Worm (Caenorhabditis elegans) whole organism, L3 larva: Measurements from ENCODE around the gene cat-4.
A peak's percentile ranks its signal among the peaks of the same experiment; 100 is the strongest.

Experiments
- ZK546.5 ChIP-seq: sonication (generic microtip); optimal IDR thresholded peaks from 2 replicates; lab custom pipeline; 2017; ENCODE audit warnings: missing biosample characterization, missing genetic modification characterization
- ama-1 ChIP-seq: fragments of 150-350 bp; optimal IDR thresholded peaks from 2 replicates; lab custom pipeline; 2018
- ceh-28 ChIP-seq: fragments of 150-350 bp; optimal IDR thresholded peaks from 2 replicates; lab custom pipeline; 2014; ENCODE audit warnings: missing biosample characterization, missing genetic modification reagents, missing genetic modification characterization
- ceh-82 ChIP-seq: fragments of 150-350 bp; optimal IDR thresholded peaks from 2 replicates; lab custom pipeline; 2014; ENCODE audit warnings: missing biosample characterization, missing genetic modification characterization
- ceh-9 ChIP-seq: sonication (generic microtip); optimal IDR thresholded peaks from 2 replicates; lab custom pipeline; 2018; ENCODE audit warnings: missing biosample characterization, missing genetic modification characterization
- daf-12 ChIP-seq: fragments of 150-350 bp; optimal IDR thresholded peaks from 2 replicates; lab custom pipeline; 2014; ENCODE audit warnings: missing biosample characterization, missing genetic modification reagents, missing genetic modification characterization
- elt-1 ChIP-seq: fragments of 150-350 bp; optimal IDR thresholded peaks from 2 replicates; lab custom pipeline; 2014; ENCODE audit warnings: missing biosample characterization, missing genetic modification characterization
- elt-2 ChIP-seq: sonication (generic microtip); optimal IDR thresholded peaks from 2 replicates; lab custom pipeline; 2016; ENCODE audit warnings: missing genetic modification reagents, mild to moderate bottlenecking, missing genetic modification characterization, missing compliant biosample characterization
- elt-3 ChIP-seq, 3 experiments: fragments of 150-350 bp in 1 of 3; sonication (generic microtip) in 2 of 3; optimal IDR thresholded peaks; 2 replicates in 2 of 3; 4 replicates in 1 of 3; lab custom pipeline; 2014 to 2017; ENCODE audit warnings: missing biosample characterization in 3 of 3, missing genetic modification characterization in 3 of 3
- eor-1 ChIP-seq, 2 experiments: fragments of 150-350 bp; optimal IDR thresholded peaks; 2 replicates each; lab custom pipeline; 2014 to 2018; ENCODE audit warnings: missing biosample characterization in 2 of 2, missing genetic modification characterization in 2 of 2
- fkh-10 ChIP-seq: sonication (generic microtip); optimal IDR thresholded peaks from 2 replicates; lab custom pipeline; 2017; ENCODE audit warnings: missing biosample characterization, missing genetic modification reagents, missing genetic modification characterization
- fkh-2 ChIP-seq: fragments of 150-350 bp; optimal IDR thresholded peaks from 2 replicates; lab custom pipeline; 2014; ENCODE audit warnings: missing biosample characterization, missing genetic modification reagents, missing genetic modification characterization
- fos-1 ChIP-seq: fragments of 150-350 bp; optimal IDR thresholded peaks from 2 replicates; lab custom pipeline; 2014; ENCODE audit warnings: missing biosample characterization, missing genetic modification characterization
- hmg-11 ChIP-seq: sonication (generic microtip); optimal IDR thresholded peaks from 2 replicates; lab custom pipeline; 2016; ENCODE audit warnings: missing genetic modification characterization, missing compliant biosample characterization
- jun-1 ChIP-seq: fragments of 150-350 bp; optimal IDR thresholded peaks from 2 replicates; lab custom pipeline; 2014; ENCODE audit warnings: missing biosample characterization, missing genetic modification reagents, missing genetic modification characterization
- lin-15B ChIP-seq: fragments of 150-350 bp; optimal IDR thresholded peaks from 2 replicates; lab custom pipeline; 2014; ENCODE audit warnings: missing biosample characterization, missing genetic modification characterization
- lin-39 ChIP-seq: fragments of 150-350 bp; optimal IDR thresholded peaks from 2 replicates; lab custom pipeline; 2018; ENCODE audit warnings: missing biosample characterization, missing genetic modification reagents, missing genetic modification characterization
- mdl-1 ChIP-seq: fragments of 150-350 bp; optimal IDR thresholded peaks from 2 replicates; lab custom pipeline; 2014; ENCODE audit warnings: missing biosample characterization, missing genetic modification characterization
- mml-1 ChIP-seq: fragments of 150-350 bp; sonication (generic microtip); optimal IDR thresholded peaks from 3 replicates; lab custom pipeline; 2014; ENCODE audit warnings: missing biosample characterization, missing genetic modification characterization
- nhr-11 ChIP-seq: fragments of 150-350 bp; optimal IDR thresholded peaks from 2 replicates; lab custom pipeline; 2014; ENCODE audit warnings: missing biosample characterization, missing genetic modification characterization
- nhr-23 ChIP-seq: fragments of 150-350 bp; optimal IDR thresholded peaks from 2 replicates; lab custom pipeline; 2014; ENCODE audit warnings: missing biosample characterization, missing genetic modification reagents, missing genetic modification characterization
- nhr-237 ChIP-seq: fragments of 150-350 bp; optimal IDR thresholded peaks from 2 replicates; lab custom pipeline; 2014; ENCODE audit warnings: missing biosample characterization, missing genetic modification characterization
- nhr-25 ChIP-seq: sonication (generic microtip); optimal IDR thresholded peaks from 2 replicates; lab custom pipeline; 2017; ENCODE audit warnings: missing biosample characterization, missing genetic modification characterization
- nhr-28 ChIP-seq: fragments of 150-350 bp; optimal IDR thresholded peaks from 2 replicates; lab custom pipeline; 2014; ENCODE audit warnings: missing biosample characterization, missing genetic modification characterization
- nhr-43 ChIP-seq: sonication (generic microtip); optimal IDR thresholded peaks from 2 replicates; lab custom pipeline; 2016; ENCODE audit warnings: mild to moderate bottlenecking, missing genetic modification characterization, missing compliant biosample characterization; ENCODE audit not compliant: poor library complexity, severe bottlenecking
- nhr-67 ChIP-seq: fragments of 150-350 bp; optimal IDR thresholded peaks from 2 replicates; lab custom pipeline; 2014; ENCODE audit warnings: missing biosample characterization, missing genetic modification characterization
- nhr-77 ChIP-seq: fragments of 150-350 bp; optimal IDR thresholded peaks from 2 replicates; lab custom pipeline; 2014; ENCODE audit warnings: missing biosample characterization, missing genetic modification characterization
- pqm-1 ChIP-seq: fragments of 150-350 bp; optimal IDR thresholded peaks from 2 replicates; lab custom pipeline; 2017; ENCODE audit warnings: missing biosample characterization, missing genetic modification characterization, inconsistent platforms
- sea-2 ChIP-seq: fragments of 150-350 bp; sonication (generic microtip); optimal IDR thresholded peaks from 4 replicates; lab custom pipeline; 2014; ENCODE audit warnings: missing biosample characterization, missing genetic modification reagents, missing genetic modification characterization
- snpc-4 ChIP-seq: fragments of 150-350 bp; optimal IDR thresholded peaks from 2 replicates; lab custom pipeline; 2014; ENCODE audit warnings: missing biosample characterization, missing genetic modification characterization
- tbx-2 ChIP-seq: sonication (generic microtip); optimal IDR thresholded peaks from 2 replicates; lab custom pipeline; 2016; ENCODE audit warnings: mild to moderate bottlenecking, missing genetic modification characterization, missing compliant biosample characterization
- unc-62 ChIP-seq: fragments of 150-350 bp; sonication (generic microtip); optimal IDR thresholded peaks from 4 replicates; lab custom pipeline; 2014; ENCODE audit warnings: missing biosample characterization, missing genetic modification reagents, missing genetic modification characterization
- ztf-11 ChIP-seq: fragments of 150-350 bp; optimal IDR thresholded peaks from 2 replicates; lab custom pipeline; 2014; ENCODE audit warnings: missing biosample characterization, missing genetic modification characterization
- ztf-4 ChIP-seq: fragments of 150-350 bp; optimal IDR thresholded peaks from 2 replicates; lab custom pipeline; 2014; ENCODE audit warnings: missing biosample characterization, missing genetic modification characterization

cat-4 gene

ce11 chrV:10539114-10539513, 25.6 kb upstream of the cat-4 start, which contains the start of gene F25D1.8:
Gene F25D1.8, plus strand, starts transcription at chrV:10539414.
- no peak for TF ChIP-seq nhr-43 (tag; lab: Kevin White, UChicago)
- TF ChIP-seq pqm-1: peak; percentile 21
- TF ChIP-seq, all 47 proteins: peak for 1

DNA sequence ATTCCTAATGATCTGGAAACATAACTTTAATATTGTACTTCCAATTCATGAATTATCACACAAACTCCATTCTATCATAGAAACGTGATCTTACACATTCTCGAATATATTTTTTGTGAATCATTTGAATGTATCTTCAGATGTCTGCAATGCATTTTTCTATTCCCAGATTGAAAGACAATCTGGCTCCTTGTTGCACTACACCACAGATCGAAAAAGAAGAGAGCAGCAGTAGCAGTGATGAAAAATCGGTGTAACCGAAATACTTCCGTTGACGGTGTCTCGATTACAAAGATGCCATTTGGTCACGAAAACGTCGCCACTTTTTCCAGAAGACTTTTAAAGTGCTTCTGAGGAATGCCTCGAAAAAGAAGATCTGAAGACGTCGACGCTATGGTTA, 24.7 kb upstream of the cat-4 start, which contains the start of gene degt-1:
Gene degt-1, plus strand, starts transcription at position 301 of the 400 bp plus-strand sequence.
- TF ChIP-seq lin-39 (tag; lab: Kevin White, UChicago): no peak
- no peak for TF ChIP-seq snpc-4 (tag; lab: Kevin White, UChicago)
- no peak for TF ChIP-seq ZK546.5 (tag; lab: Kevin White, UChicago)
- TF ChIP-seq elt-3 (tag; optimal IDR thresholded peaks at IDR 0.05; lab: Kevin White, UChicago): no peak
- TF ChIP-seq ama-1: no peak
- TF ChIP-seq nhr-25 (tag; lab: Kevin White, UChicago): no peak
- TF ChIP-seq nhr-67 (tag; lab: Kevin White, UChicago): no peak
- no peak for TF ChIP-seq daf-12 (tag; lab: Kevin White, UChicago)
- no peak for TF ChIP-seq fos-1 (tag; lab: Kevin White, UChicago)
- no peak for TF ChIP-seq ceh-9 (tag; lab: Kevin White, UChicago)
- no peak for TF ChIP-seq ztf-4 (tag; lab: Kevin White, UChicago)
- no peak for TF ChIP-seq fkh-2 (tag; lab: Kevin White, UChicago)

DNA sequence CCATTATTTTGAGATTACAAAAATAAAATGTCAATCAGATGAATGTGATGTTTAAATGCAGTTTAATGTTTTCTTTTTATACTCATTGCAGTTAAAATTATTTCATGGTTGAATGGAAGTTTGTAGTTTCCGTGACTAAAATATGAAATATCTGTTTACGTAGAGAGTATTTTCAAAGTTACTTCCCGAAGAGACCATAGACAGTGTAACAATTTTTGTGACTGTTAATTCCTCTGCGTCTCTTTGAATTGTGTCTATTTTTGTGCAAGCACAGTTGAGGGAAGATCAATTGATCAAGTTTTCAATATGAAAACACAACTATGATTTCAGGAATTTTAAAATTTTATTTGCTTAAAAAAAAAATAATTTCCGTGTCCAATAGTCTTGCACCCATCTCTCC, 17.9 kb upstream of the cat-4 start, which contains the start of gene F25D1.5:
Gene F25D1.5, minus strand, starts transcription at position 35 of the 400 bp plus-strand sequence.
- no peak for TF ChIP-seq tbx-2 (tag; lab: Kevin White, UChicago)
- peak; percentile 17 for TF ChIP-seq pqm-1
- TF ChIP-seq ztf-11: no peak
- no peak for TF ChIP-seq ceh-9 (tag; lab: Kevin White, UChicago)
- no peak for TF ChIP-seq ztf-4 (tag; lab: Kevin White, UChicago)
- peak; percentile 37 for TF ChIP-seq elt-2 (tag; lab: Kevin White, UChicago)
- TF ChIP-seq elt-1 (tag; lab: Kevin White, UChicago): no peak
- no peak for TF ChIP-seq lin-15B
- TF ChIP-seq nhr-77: peak; percentile 68
- TF ChIP-seq ama-1: no peak
- TF ChIP-seq nhr-28 (tag; lab: Kevin White, UChicago): peak; percentile 47

- TF ChIP-seq ceh-82: no peak
- no peak for TF ChIP-seq nhr-23 (tag; lab: Kevin White, UChicago)
- no peak for TF ChIP-seq lin-39 (tag; lab: Kevin White, UChicago)
- TF ChIP-seq, all 47 proteins: peak for 0
Observed at ce11 chrV:10548981-10549380, 15.7 kb upstream of the cat-4 start, which contains the start of gene srd-34. Gene srd-34, minus strand, starts transcription at chrV:10549081.

DNA sequence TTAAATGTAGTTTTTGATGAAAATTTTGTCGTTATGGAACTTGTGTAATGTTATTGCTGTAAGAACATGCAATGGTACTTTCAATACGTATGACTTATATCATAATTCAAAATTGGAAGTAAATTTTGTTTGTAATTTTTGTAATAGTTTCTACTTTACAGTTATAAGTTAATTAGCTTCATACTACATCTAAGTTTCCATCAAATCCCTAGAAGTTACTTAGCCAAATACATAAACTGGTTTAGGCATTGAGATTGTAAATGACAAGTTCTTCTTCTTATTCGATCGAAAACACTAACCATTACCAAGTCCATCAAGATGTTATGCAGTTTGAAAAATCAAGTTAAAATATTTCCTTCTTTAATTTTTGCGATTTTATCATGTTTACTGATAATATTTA, 15.0 kb upstream of the cat-4 start, which contains the start of gene F32G8.2:
Gene F32G8.2, plus strand, starts transcription at position 301 of the 400 bp plus-strand sequence.
- TF ChIP-seq fkh-10 (GFP tag; lab: Kevin White, UChicago) (no peak), hmg-11 (tag; lab: Kevin White, UChicago) (no peak), eor-1 (tag; optimal IDR thresholded peaks at IDR 0.05; lab: Kevin White, UChicago) (no peak), mdl-1 (no peak), jun-1 (tag; lab: Kevin White, UChicago) (no peak), ztf-11 (no peak), nhr-237 (no peak), nhr-77 (no peak)

ce11 chrV:10555239-10555638, 9.4 kb upstream of the cat-4 start, which contains the start of gene F32G8.3:
Gene F32G8.3, minus strand, starts transcription at chrV:10555339.
- TF ChIP-seq ztf-4 (tag; lab: Kevin White, UChicago): no peak
- no peak for TF ChIP-seq nhr-28 (tag; lab: Kevin White, UChicago)
- no peak for TF ChIP-seq pqm-1
- TF ChIP-seq ama-1: no peak
- TF ChIP-seq nhr-11 (tag; lab: Kevin White, UChicago): no peak
- TF ChIP-seq ceh-28 (tag; lab: Kevin White, UChicago): no peak
- TF ChIP-seq ceh-82: no peak
- TF ChIP-seq nhr-43 (tag; lab: Kevin White, UChicago): no peak
- no peak for TF ChIP-seq unc-62 (GFP tag; lab: Kevin White, UChicago)
- no peak for TF ChIP-seq lin-39 (tag; lab: Kevin White, UChicago)
- TF ChIP-seq sea-2: no peak
- no peak for TF ChIP-seq fkh-2 (tag; lab: Kevin White, UChicago)
- TF ChIP-seq mml-1 (tag; lab: Kevin White, UChicago): no peak
